In genomic region chr3L:3928205-3928942, dm6 we compare ENCODE assay signal across 1 fruit fly cellular context.
TF ChIP-seq lines count a peak whose summit lies in the region.

No protein-coding gene starts in this region.

TF ChIP-seq in whole organism, embryonic, 481 proteins besides CTCF, POLR2A, EP300 and RAD21 (continued from another document):
- TF ChIP-seq Sry-β (GFP tag; optimal IDR thresholded peaks at IDR 0.05; lab: Kevin White, UChicago) (no peak), CG11398 (GFP tag; optimal IDR thresholded peaks at IDR 0.05; lab: Kevin White, UChicago) (peak; percentile 73), tgo (GFP tag; IDR thresholded peaks at IDR 0.05; lab: Robert Waterston, UW) (peak; percentile 87), HmgD (GFP tag; optimal IDR thresholded peaks at IDR 0.05; lab: Kevin White, UChicago) (peak; percentile 18), jing (GFP tag; optimal IDR thresholded peaks at IDR 0.05; lab: Kevin White, UChicago) (peak; percentile 66), twi (tag; optimal IDR thresholded peaks at IDR 0.05; lab: Kevin White, UChicago) (no peak), cato (GFP tag; optimal IDR thresholded peaks at IDR 0.05; lab: Kevin White, UChicago; ENCODE audit: borderline replicate concordance) (peak; percentile 42), CG9876 (GFP tag; optimal IDR thresholded peaks at IDR 0.05; lab: Kevin White, UChicago) (peak; percentile 81), Pdp1 (GFP tag; optimal IDR thresholded peaks at IDR 0.05; lab: Kevin White, UChicago) (peak; percentile 76 to 79), dmrt11E (tag; optimal IDR thresholded peaks at IDR 0.05; lab: Kevin White, UChicago) (no peak), GATAe (GFP tag; conservative IDR thresholded peaks at IDR 0.05; lab: Robert Waterston, UW) (peak; percentile 93), pan (optimal IDR thresholded peaks at IDR 0.05; lab: Kevin White, UChicago) (no peak), pan (GFP tag; optimal IDR thresholded peaks at IDR 0.05 in 1 of 2, IDR thresholded peaks at IDR 0.05 in 1 of 2) (peak in 1 of 2 experiments; percentile 89), Taf1 (GFP tag; IDR thresholded peaks at IDR 0.05; lab: Robert Waterston, UW) (peak; percentile 91), CG6854 (GFP tag; optimal IDR thresholded peaks at IDR 0.05; lab: Kevin White, UChicago) (peak; percentile 67), CG18599 (GFP tag; optimal IDR thresholded peaks at IDR 0.05; lab: Kevin White, UChicago) (peak; percentile 97), Blimp-1 (GFP tag; optimal IDR thresholded peaks at IDR 0.05; lab: Kevin White, UChicago) (no peak), CG4820 (GFP tag; optimal IDR thresholded peaks at IDR 0.05; lab: Kevin White, UChicago) (peak; percentile 72), ash1 (GFP tag; optimal IDR thresholded peaks at IDR 0.05; lab: Kevin White, UChicago) (peak; percentile 9), CG16815 (GFP tag; optimal IDR thresholded peaks at IDR 0.05; lab: Kevin White, UChicago) (peak; percentile 74), CG12942 (GFP tag; optimal IDR thresholded peaks at IDR 0.05; lab: Kevin White, UChicago) (peak; percentile 79), CG32767 (GFP tag; IDR thresholded peaks at IDR 0.05; lab: Robert Waterston, UW) (peak; percentile 75; the same call in 1 of the 2 replicates), CG18619 (GFP tag; optimal IDR thresholded peaks at IDR 0.05; lab: Kevin White, UChicago) (peak; percentile 89), D19A (tag; optimal IDR thresholded peaks at IDR 0.05; lab: Kevin White, UChicago) (peak; percentile 62), inv (GFP tag; IDR thresholded peaks at IDR 0.05; lab: Robert Waterston, UW; ENCODE audit: partially characterized antibody) (no peak), Dip2 (GFP tag; IDR thresholded peaks at IDR 0.05; lab: Robert Waterston, UW) (no peak), caup (GFP tag; optimal IDR thresholded peaks at IDR 0.05; lab: Kevin White, UChicago; ENCODE audit: severe bottlenecking) (peak; percentile 93), HLH3B (GFP tag; IDR thresholded peaks at IDR 0.05; lab: Robert Waterston, UW) (peak; percentile 82), Asciz (GFP tag; optimal IDR thresholded peaks at IDR 0.05; lab: Kevin White, UChicago) (peak; percentile 65), CG12071 (GFP tag; optimal IDR thresholded peaks at IDR 0.05; lab: Kevin White, UChicago) (peak; percentile 85), dm (GFP tag; optimal IDR thresholded peaks at IDR 0.05; lab: Kevin White, UChicago) (peak; percentile 63), Hr51 (GFP tag; optimal IDR thresholded peaks at IDR 0.05; lab: Kevin White, UChicago) (peak; percentile 76 to 86), wor (GFP tag; IDR thresholded peaks at IDR 0.05; lab: Robert Waterston, UW) (peak; percentile 72), NC2β (GFP tag; optimal IDR thresholded peaks at IDR 0.05; lab: Kevin White, UChicago) (peak; percentile 74)
